Worm (Caenorhabditis elegans): ENCODE measurements around the gene clec-66.

ce11 chrII:12895078-12895670 lies 9.0 kb upstream of the clec-66 start, which contains the start of the genes clec-62 and clec-63:
- TF ChIP-seq blmp-1 (tag; optimal IDR thresholded peaks at IDR 0.05; ENCODE audit: insufficient read depth) (no peak), unc-62 (GFP tag; optimal IDR thresholded peaks at IDR 0.05) (no peak), nhr-6 (tag; optimal IDR thresholded peaks at IDR 0.05) (no peak), R02D3.7 (tag; optimal IDR thresholded peaks at IDR 0.05) (no peak), aly-2 (tag; optimal IDR thresholded peaks at IDR 0.05) (no peak)

Data from whole organism, L2 larva.